Worm (Caenorhabditis elegans) whole organism, young adult: ENCODE data around the gene C32D5.11.

Source experiments
- B0019.2 ChIP-seq: fragments of 200-800 bp; sonication (Bioruptor generic); conservative IDR thresholded peaks from 2 replicates; pipeline ENCODE4 v1.3.6; 2022; ENCODE audit warnings: missing genetic modification reagents, missing genetic modification characterization, missing compliant biosample characterization
- C06A6.2 ChIP-seq: fragments of 200-800 bp; sonication (Bioruptor generic); conservative IDR thresholded peaks from 2 replicates; pipeline ENCODE4 v1.3.6; 2022; ENCODE audit warnings: missing genetic modification characterization, missing compliant biosample characterization
- F23B12.7 ChIP-seq: sonication (generic microtip); optimal IDR thresholded peaks from 2 replicates; lab custom pipeline; 2017; ENCODE audit warnings: missing genetic modification characterization, mild to moderate bottlenecking, missing compliant biosample characterization, antibody characterized with exemption, moderate library complexity; ENCODE audit not compliant: insufficient read depth
- F39B2.1 ChIP-seq: fragments of 200-800 bp; sonication (Bioruptor generic); IDR thresholded peaks from 2 replicates; pipeline ENCODE4 v1.3.6; 2022; ENCODE audit warnings: missing genetic modification reagents, missing genetic modification characterization, missing compliant biosample characterization
- K11D2.4 ChIP-seq: fragments of 200-800 bp; sonication (Bioruptor generic); IDR thresholded peaks from 2 replicates; pipeline ENCODE4 v1.3.6; 2022; ENCODE audit warnings: missing genetic modification reagents, missing genetic modification characterization, missing compliant biosample characterization
- T26A5.8 ChIP-seq: sonication (generic microtip); optimal IDR thresholded peaks from 2 replicates; lab custom pipeline; 2016; ENCODE audit warnings: missing genetic modification characterization, missing compliant biosample characterization
- Y53G8AR.9 ChIP-seq: fragments of 200-800 bp; sonication (Bioruptor generic); conservative IDR thresholded peaks from 2 replicates; pipeline ENCODE4 v1.3.6; 2022; ENCODE audit warnings: missing genetic modification reagents, missing genetic modification characterization, missing compliant biosample characterization
- Y67H2A.10 ChIP-seq: fragments of 200-800 bp; sonication (Bioruptor generic); conservative IDR thresholded peaks from 2 replicates; pipeline ENCODE4 v1.3.6; 2022; ENCODE audit warnings: missing genetic modification reagents, missing genetic modification characterization, missing compliant biosample characterization
- Y95B8A.8 ChIP-seq: fragments of 200-800 bp; sonication (Bioruptor generic); IDR thresholded peaks from 2 replicates; pipeline ENCODE4 v1.3.6; 2022; ENCODE audit warnings: missing genetic modification reagents, missing genetic modification characterization, missing compliant biosample characterization
- ZK185.1 ChIP-seq: sonication (generic microtip); optimal IDR thresholded peaks from 2 replicates; lab custom pipeline; 2016; ENCODE audit warnings: mild to moderate bottlenecking, missing genetic modification characterization, missing compliant biosample characterization; ENCODE audit not compliant: poor library complexity, severe bottlenecking
- ama-1 ChIP-seq, 3 experiments: fragments of 150-350 bp in 1 of 3; sonication (generic microtip) in 2 of 3; optimal IDR thresholded peaks; 2 replicates each; lab custom pipeline; 2014 to 2018; ENCODE audit warnings: missing biosample characterization in 2 of 3, missing genetic modification characterization in 2 of 3, missing genetic modification reagents in 2 of 3
- atf-7 ChIP-seq: sonication (generic microtip); optimal IDR thresholded peaks from 2 replicates; lab custom pipeline; 2017; ENCODE audit warnings: mild to moderate bottlenecking, missing genetic modification characterization, missing compliant biosample characterization
- bed-1 ChIP-seq: fragments of 200-800 bp; sonication (Bioruptor generic); IDR thresholded peaks from 2 replicates; pipeline ENCODE4 v1.3.6; 2022; ENCODE audit warnings: missing genetic modification reagents, missing genetic modification characterization, missing compliant biosample characterization
- bed-2 ChIP-seq: fragments of 200-800 bp; sonication (Bioruptor generic); IDR thresholded peaks from 2 replicates; pipeline ENCODE4 v1.3.6; 2022; ENCODE audit warnings: missing genetic modification reagents, missing genetic modification characterization, missing compliant biosample characterization
- ceh-58 ChIP-seq: fragments of 200-800 bp; sonication (Bioruptor generic); IDR thresholded peaks from 2 replicates; pipeline ENCODE4 v1.3.6; 2022; ENCODE audit warnings: missing genetic modification characterization, missing compliant biosample characterization
- chd-7 ChIP-seq: sonication (generic microtip); optimal IDR thresholded peaks from 2 replicates; lab custom pipeline; 2016; ENCODE audit warnings: mild to moderate bottlenecking, missing genetic modification characterization, moderate library complexity, missing compliant biosample characterization
- dox-1 ChIP-seq: fragments of 200-800 bp; sonication (Bioruptor generic); IDR thresholded peaks from 2 replicates; pipeline ENCODE4 v1.3.6; 2022; ENCODE audit warnings: missing genetic modification reagents, missing genetic modification characterization, missing compliant biosample characterization
- egl-18 ChIP-seq: fragments of 200-800 bp; sonication (Bioruptor generic); IDR thresholded peaks from 2 replicates; pipeline ENCODE4 v1.3.6; 2022; ENCODE audit warnings: missing genetic modification reagents, missing genetic modification characterization, missing compliant biosample characterization
- egrh-3 ChIP-seq: fragments of 200-800 bp; sonication (Bioruptor generic); IDR thresholded peaks from 2 replicates; pipeline ENCODE4 v1.3.6; 2022; ENCODE audit warnings: missing genetic modification reagents, missing genetic modification characterization, missing compliant biosample characterization
- ekl-4 ChIP-seq: fragments of 200-800 bp; sonication (Bioruptor generic); IDR thresholded peaks from 2 replicates; pipeline ENCODE4 v1.3.6; 2022; ENCODE audit warnings: missing genetic modification reagents, missing genetic modification characterization, missing compliant biosample characterization
- gei-17 ChIP-seq: fragments of 200-800 bp; sonication (Bioruptor generic); optimal IDR thresholded peaks from 2 replicates; lab custom pipeline; 2018; ENCODE audit warnings: mild to moderate bottlenecking, missing genetic modification characterization, missing compliant biosample characterization
- hlh-12 ChIP-seq: sonication (generic microtip); optimal IDR thresholded peaks from 2 replicates; lab custom pipeline; 2016; ENCODE audit warnings: missing genetic modification characterization, missing compliant biosample characterization
- hsf-1 ChIP-seq: fragments of 200-800 bp; sonication (Bioruptor generic); IDR thresholded peaks from 2 replicates; pipeline ENCODE4 v1.3.6; 2022; ENCODE audit warnings: missing genetic modification reagents, missing genetic modification characterization, missing compliant biosample characterization
- lin-26 ChIP-seq: fragments of 200-800 bp; sonication (Bioruptor generic); IDR thresholded peaks from 2 replicates; pipeline ENCODE4 v1.3.6; 2022; ENCODE audit warnings: missing genetic modification reagents, missing genetic modification characterization, missing compliant biosample characterization
- lin-35 ChIP-seq, 3 experiments: fragments of 150-350 bp in 2 of 3; sonication (generic microtip) in 1 of 3; optimal IDR thresholded peaks; 2 replicates each; lab custom pipeline; 2014 to 2018; ENCODE audit warnings: missing biosample characterization in 3 of 3, missing genetic modification characterization in 3 of 3, missing genetic modification reagents in 3 of 3
- lin-40 ChIP-seq: sonication (generic microtip); optimal IDR thresholded peaks from 2 replicates; lab custom pipeline; 2016; ENCODE audit warnings: missing genetic modification characterization, mild to moderate bottlenecking, missing compliant biosample characterization, missing genotype, missing genetic modification reagents
- lir-1 ChIP-seq: fragments of 200-800 bp; sonication (Bioruptor generic); conservative IDR thresholded peaks from 2 replicates; pipeline ENCODE4 v1.3.6; 2022; ENCODE audit warnings: missing genetic modification reagents, missing genetic modification characterization, missing compliant biosample characterization
- madf-10 ChIP-seq: sonication (generic microtip); optimal IDR thresholded peaks from 2 replicates; lab custom pipeline; 2016; ENCODE audit warnings: mild to moderate bottlenecking, missing genetic modification characterization, missing compliant biosample characterization
- madf-3 ChIP-seq: fragments of 200-800 bp; sonication (Bioruptor generic); IDR thresholded peaks from 2 replicates; pipeline ENCODE4 v1.3.6; 2022; ENCODE audit warnings: missing genetic modification reagents, missing genetic modification characterization, missing compliant biosample characterization
- mcd-1 ChIP-seq: fragments of 200-800 bp; sonication (Bioruptor generic); IDR thresholded peaks from 2 replicates; pipeline ENCODE4 v1.3.6; 2022; ENCODE audit warnings: missing genetic modification reagents, missing genetic modification characterization, missing compliant biosample characterization
- mxl-1 ChIP-seq: sonication (generic microtip); optimal IDR thresholded peaks from 2 replicates; lab custom pipeline; 2016; ENCODE audit warnings: missing genetic modification characterization, missing compliant biosample characterization
- nfya-2 ChIP-seq: fragments of 200-800 bp; sonication (Bioruptor generic); IDR thresholded peaks from 2 replicates; pipeline ENCODE4 v1.3.6; 2022; ENCODE audit warnings: missing genetic modification reagents, missing genetic modification characterization, missing compliant biosample characterization
- nfyb-1 ChIP-seq: fragments of 200-800 bp; sonication (Bioruptor generic); IDR thresholded peaks from 2 replicates; pipeline ENCODE4 v1.3.6; 2022; ENCODE audit warnings: missing genetic modification reagents, missing genetic modification characterization, missing compliant biosample characterization
- nhr-27 ChIP-seq: fragments of 200-800 bp; sonication (Bioruptor generic); optimal IDR thresholded peaks from 2 replicates; lab custom pipeline; 2018; ENCODE audit warnings: mild to moderate bottlenecking, missing genetic modification characterization, moderate library complexity, missing compliant biosample characterization
- pbrm-1 ChIP-seq: fragments of 200-800 bp; sonication (Bioruptor generic); IDR thresholded peaks from 2 replicates; pipeline ENCODE4 v1.3.6; 2022; ENCODE audit warnings: missing genetic modification reagents, missing genetic modification characterization, missing compliant biosample characterization
- pha-4 ChIP-seq: fragments of 150-350 bp; sonication (generic microtip); optimal IDR thresholded peaks from 2 replicates; lab custom pipeline; 2014; ENCODE audit warnings: missing biosample characterization, missing genetic modification reagents, missing genetic modification characterization
- rcor-1 ChIP-seq: fragments of 200-800 bp; sonication (Bioruptor generic); IDR thresholded peaks from 2 replicates; pipeline ENCODE4 v1.3.6; 2022; ENCODE audit warnings: missing genetic modification reagents, missing genetic modification characterization, missing compliant biosample characterization
- repo-1 ChIP-seq: sonication (generic microtip); optimal IDR thresholded peaks from 2 replicates; lab custom pipeline; 2017; ENCODE audit warnings: mild to moderate bottlenecking, missing genetic modification characterization, missing compliant biosample characterization
- snpc-1.3 ChIP-seq: sonication (generic microtip); optimal IDR thresholded peaks from 2 replicates; lab custom pipeline; 2017; ENCODE audit warnings: missing genetic modification characterization, mild to moderate bottlenecking, missing compliant biosample characterization, antibody characterized with exemption, moderate library complexity, missing genotype, missing genetic modification reagents; ENCODE audit not compliant: insufficient read depth
- somi-1 ChIP-seq: fragments of 200-800 bp; sonication (Bioruptor generic); optimal IDR thresholded peaks from 2 replicates; lab custom pipeline; 2018; ENCODE audit warnings: mild to moderate bottlenecking, missing genetic modification characterization, missing compliant biosample characterization
- tlf-1 ChIP-seq: fragments of 200-800 bp; sonication (Bioruptor generic); optimal IDR thresholded peaks from 2 replicates; lab custom pipeline; 2018; ENCODE audit warnings: mild to moderate bottlenecking, missing genetic modification characterization, missing compliant biosample characterization
- unc-130 ChIP-seq: sonication (generic microtip); optimal IDR thresholded peaks from 2 replicates; lab custom pipeline; 2016; ENCODE audit warnings: missing genetic modification reagents, missing genetic modification characterization, missing compliant biosample characterization
- unc-62 ChIP-seq: fragments of 150-350 bp; optimal IDR thresholded peaks from 2 replicates; lab custom pipeline; 2014; ENCODE audit warnings: missing biosample characterization, missing genetic modification reagents, missing genetic modification characterization
- zfh-2 ChIP-seq: fragments of 200-800 bp; sonication (Bioruptor generic); conservative IDR thresholded peaks from 2 replicates; pipeline ENCODE4 v1.3.6; 2022; ENCODE audit warnings: missing genetic modification reagents, missing genetic modification characterization, missing compliant biosample characterization
- ztf-18 ChIP-seq: sonication (generic microtip); optimal IDR thresholded peaks from 2 replicates; lab custom pipeline; 2016; ENCODE audit warnings: missing genotype, mild to moderate bottlenecking, missing genetic modification characterization, missing compliant biosample characterization
- ztf-25 ChIP-seq: fragments of 200-800 bp; sonication (Bioruptor generic); IDR thresholded peaks from 2 replicates; pipeline ENCODE4 v1.3.6; 2022; ENCODE audit warnings: missing genetic modification reagents, missing genetic modification characterization, missing compliant biosample characterization
- ztf-26 ChIP-seq: sonication (generic microtip); optimal IDR thresholded peaks from 2 replicates; lab custom pipeline; 2017; ENCODE audit warnings: missing genetic modification characterization, missing compliant biosample characterization
- ztf-28 ChIP-seq: fragments of 200-800 bp; sonication (Bioruptor generic); IDR thresholded peaks from 2 replicates; pipeline ENCODE4 v1.3.6; 2022; ENCODE audit warnings: missing genetic modification reagents, missing genetic modification characterization, missing compliant biosample characterization

The C32D5.11 gene

DNA sequence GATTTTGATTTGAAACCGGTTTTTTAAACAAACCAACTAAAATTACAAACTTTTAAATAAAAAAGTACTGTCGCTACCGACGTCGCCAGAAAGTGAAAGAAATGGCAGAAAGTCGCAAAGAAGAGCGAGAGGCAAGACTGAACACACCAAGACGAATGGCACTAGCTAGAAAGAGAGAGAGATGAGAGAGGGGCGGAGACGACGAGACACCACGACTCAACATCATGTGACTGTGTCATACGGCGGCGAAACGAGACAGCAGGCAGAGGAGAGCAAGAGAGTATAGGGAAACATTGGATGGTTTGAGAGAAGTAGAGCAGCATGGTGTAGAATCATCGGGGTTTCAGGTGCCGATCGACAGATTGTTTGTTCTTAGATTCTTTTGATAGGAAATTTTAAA is 6.9 kb downstream of the C32D5.11 start:
- TF ChIP-seq hlh-12: no peak
- peak; percentile 88 for TF ChIP-seq unc-62
- peak; percentile 53; the same call in 1 of the 2 replicates for TF ChIP-seq egrh-3 (GFP tag; lab: Robert Waterston, UW)
- TF ChIP-seq somi-1 (GFP tag; lab: Kevin White, UChicago): peak; percentile 64
- no peak for TF ChIP-seq unc-130 (GFP tag; lab: Kevin White, UChicago)
- TF ChIP-seq nhr-27 (tag; lab: Kevin White, UChicago): no peak
- TF ChIP-seq ceh-58 (GFP tag; lab: Robert Waterston, UW): no peak
- no peak for TF ChIP-seq nfya-2 (GFP tag; lab: Robert Waterston, UW)
- TF ChIP-seq egl-18 (GFP tag; lab: Robert Waterston, UW): peak; percentile 42; the same call in 1 of the 2 replicates
- TF ChIP-seq mxl-1 (tag; lab: Kevin White, UChicago): no peak
- peak; percentile 67 for TF ChIP-seq ztf-26 (tag; lab: Kevin White, UChicago)
- peak; percentile 64 for TF ChIP-seq chd-7 (tag; lab: Kevin White, UChicago)
- peak; percentile 57; the same call in 1 of the 2 replicates for TF ChIP-seq nfyb-1
- no peak for TF ChIP-seq F39B2.1 (GFP tag; lab: Robert Waterston, UW)
- TF ChIP-seq pha-4 (tag; lab: Kevin White, UChicago): peak; percentile 79
- TF ChIP-seq atf-7 (tag; lab: Kevin White, UChicago): peak; percentile 73
- TF ChIP-seq Y53G8AR.9 (GFP tag; lab: Robert Waterston, UW): peak; percentile 78
- TF ChIP-seq mcd-1: peak; percentile 85
- peak; percentile 80 for TF ChIP-seq K11D2.4 (GFP tag; lab: Robert Waterston, UW)
- TF ChIP-seq madf-10 (tag; lab: Kevin White, UChicago): peak; percentile 82
- TF ChIP-seq Y67H2A.10 (GFP tag; lab: Robert Waterston, UW): peak; percentile 74
- TF ChIP-seq ekl-4 (GFP tag; lab: Robert Waterston, UW): peak; percentile 90
- TF ChIP-seq ZK185.1: peak; percentile 83
- TF ChIP-seq bed-2: no peak
- TF ChIP-seq Y95B8A.8 (GFP tag; lab: Robert Waterston, UW): 0 out of 2 replicates have a peak, but pooled peaks have one; percentile 11
- TF ChIP-seq F23B12.7: peak; percentile 42
- TF ChIP-seq rcor-1 (GFP tag; lab: Robert Waterston, UW): 0 out of 2 replicates have a peak, but pooled peaks have one; percentile 28
- peak; percentile 54; the same call in 1 of the 2 replicates for TF ChIP-seq dox-1 (GFP tag; lab: Robert Waterston, UW)
- peak; percentile 72; the same call in 1 of the 2 replicates for TF ChIP-seq lin-26 (GFP tag; lab: Robert Waterston, UW)
- TF ChIP-seq lin-35 (GFP tag; optimal IDR thresholded peaks at IDR 0.05; lab: Kevin White, UChicago): peak in 1 of 3 experiments; percentile 80
- TF ChIP-seq madf-3 (GFP tag; lab: Robert Waterston, UW): 0 out of 2 replicates have a peak, but pooled peaks have one; percentile 67
- peak; percentile 96 for TF ChIP-seq ama-1 (optimal IDR thresholded peaks at IDR 0.05; lab: Kevin White, UChicago)
- TF ChIP-seq ama-1 (GFP tag; optimal IDR thresholded peaks at IDR 0.05; lab: Kevin White, UChicago): no peak
- 0 out of 2 replicates have a peak, but pooled peaks have one; percentile 53 for TF ChIP-seq hsf-1
- TF ChIP-seq lir-1 (GFP tag; lab: Robert Waterston, UW): peak; percentile 69; the same call in 1 of the 2 replicates
- TF ChIP-seq gei-17: peak; percentile 56
- TF ChIP-seq snpc-1.3: no peak
- no peak for TF ChIP-seq ztf-25
- no peak for TF ChIP-seq ztf-28 (GFP tag; lab: Robert Waterston, UW)
- TF ChIP-seq ztf-18 (tag; lab: Kevin White, UChicago): peak; percentile 63
- TF ChIP-seq bed-1 (GFP tag; lab: Robert Waterston, UW): no peak
- peak; percentile 52 for TF ChIP-seq repo-1
- TF ChIP-seq C06A6.2 (GFP tag; lab: Robert Waterston, UW): peak; percentile 80
- peak; percentile 64 for TF ChIP-seq tlf-1 (GFP tag; lab: Kevin White, UChicago)
- no peak for TF ChIP-seq T26A5.8 (tag; lab: Kevin White, UChicago)
- peak; percentile 72 for TF ChIP-seq pbrm-1 (GFP tag; lab: Robert Waterston, UW)
- TF ChIP-seq lin-40 (tag; lab: Kevin White, UChicago): peak; percentile 84
- no peak for TF ChIP-seq B0019.2
- TF ChIP-seq zfh-2 (GFP tag; lab: Robert Waterston, UW): peak; percentile 82
